Worm (Caenorhabditis elegans): Measurements from ENCODE around the gene mdmh-35.

DNA sequence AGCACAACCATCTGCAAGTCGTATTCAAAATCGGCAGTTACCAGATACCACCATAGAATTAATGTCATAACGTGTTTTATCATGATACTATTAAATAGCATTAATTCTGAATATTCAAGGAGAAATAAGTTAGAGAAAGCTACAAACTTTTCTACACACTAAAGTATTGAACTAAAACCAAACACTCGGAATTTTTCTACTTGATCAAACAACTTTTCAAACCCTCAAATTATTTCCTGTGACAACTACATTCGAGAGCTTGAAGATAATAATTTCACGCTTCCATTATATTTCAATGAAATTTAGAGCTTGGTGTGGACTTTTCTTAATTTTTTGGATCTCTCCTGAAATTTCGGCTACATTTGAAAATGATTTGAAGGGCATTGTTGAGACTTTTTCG is 33.1 kb downstream of the mdmh-35 start, which contains the start of gene irld-47:
- no peak for TF ChIP-seq lin-11 (tag; optimal IDR thresholded peaks at IDR 0.05)
- TF ChIP-seq lsy-2 (tag; optimal IDR thresholded peaks at IDR 0.05) = no peak
- no peak for TF ChIP-seq ceh-82 (tag; optimal IDR thresholded peaks at IDR 0.05)
- no peak for TF ChIP-seq nhr-11 (tag; optimal IDR thresholded peaks at IDR 0.05)
- TF ChIP-seq unc-62 (GFP tag; optimal IDR thresholded peaks at IDR 0.05) = no peak
- no peak for TF ChIP-seq unc-55 (GFP tag; optimal IDR thresholded peaks at IDR 0.05)
- TF ChIP-seq elt-3 (tag; optimal IDR thresholded peaks at IDR 0.05) = no peak
- no peak for TF ChIP-seq ama-1 (optimal IDR thresholded peaks at IDR 0.05)
- TF ChIP-seq ztf-11 (tag; optimal IDR thresholded peaks at IDR 0.05) = no peak

All from whole organism, L2 larva.